Fruit fly (Drosophila melanogaster) whole organism: ENCODE measurements around the gene Vm26Ab.

Source experiments
- CG8478 ChIP-seq: fragments of >200 bp; optimal IDR thresholded peaks from 2 replicates; lab custom pipeline; 2018; ENCODE audit warnings: inconsistent platforms
- psq ChIP-seq: fragments of >200 bp; optimal IDR thresholded peaks from 2 replicates; lab custom pipeline; 2017

dm6 chr2L:5945651-5946547 lies 10.9 kb upstream of the Vm26Ab start:
- TF ChIP-seq CG8478 (lab: Kevin White, UChicago) (no peak), psq (lab: Kevin White, UChicago) (no peak)
